Fruit fly (Drosophila melanogaster): Measurements from ENCODE around the gene Dph4.

Gene Dph4

dm6 chr3R:5671795-5672657, 48.1 kb upstream of the Dph4 start:
- TF ChIP-seq Vsx2 (GFP tag; optimal IDR thresholded peaks at IDR 0.05; ENCODE audit: partially characterized antibody) (no peak), jim (GFP tag; optimal IDR thresholded peaks at IDR 0.05) (no peak), Hr83 (GFP tag; optimal IDR thresholded peaks at IDR 0.05; ENCODE audit: poor library complexity, severe bottlenecking) (no peak), fru (GFP tag; optimal IDR thresholded peaks at IDR 0.05) (no peak), Rel (GFP tag; optimal IDR thresholded peaks at IDR 0.05) (no peak), Rel (tag; optimal IDR thresholded peaks at IDR 0.05) (peak; percentile 46), dl (GFP tag; optimal IDR thresholded peaks at IDR 0.05; ENCODE audit: insufficient read depth in 1 of 2, partially characterized antibody in 2 of 2) (peak; percentile 42 to 56), Mio (GFP tag; optimal IDR thresholded peaks at IDR 0.05) (no peak), psq (GFP tag; optimal IDR thresholded peaks at IDR 0.05) (no peak), Hnf4 (GFP tag; optimal IDR thresholded peaks at IDR 0.05) (no peak), br (GFP tag; optimal IDR thresholded peaks at IDR 0.05) (no peak), h (GFP tag; optimal IDR thresholded peaks at IDR 0.05) (no peak), usp (GFP tag; optimal IDR thresholded peaks at IDR 0.05) (no peak), brk (GFP tag; optimal IDR thresholded peaks at IDR 0.05) (no peak), pan (optimal IDR thresholded peaks at IDR 0.05) (no peak), Abd-B (GFP tag; optimal IDR thresholded peaks at IDR 0.05) (no peak), Sp1 (GFP tag; optimal IDR thresholded peaks at IDR 0.05) (no peak), CG32264 (GFP tag; optimal IDR thresholded peaks at IDR 0.05) (no peak), N (GFP tag; optimal IDR thresholded peaks at IDR 0.05) (no peak), Myc (optimal IDR thresholded peaks at IDR 0.05) (peak; percentile 79), CrebA (GFP tag; optimal IDR thresholded peaks at IDR 0.05; ENCODE audit: borderline replicate concordance) (no peak), sage (GFP tag; optimal IDR thresholded peaks at IDR 0.05) (no peak), OdsH (GFP tag; optimal IDR thresholded peaks at IDR 0.05) (no peak), Dif (GFP tag; optimal IDR thresholded peaks at IDR 0.05; ENCODE audit: partially characterized antibody) (peak; percentile 76), tai (GFP tag; optimal IDR thresholded peaks at IDR 0.05) (no peak), lola (GFP tag; optimal IDR thresholded peaks at IDR 0.05) (no peak), dsf (GFP tag; optimal IDR thresholded peaks at IDR 0.05; ENCODE audit: borderline replicate concordance) (no peak), ey (GFP tag; optimal IDR thresholded peaks at IDR 0.05) (no peak), HLH106 (tag; optimal IDR thresholded peaks at IDR 0.05) (no peak), CG9705 (GFP tag; optimal IDR thresholded peaks at IDR 0.05) (no peak), sv (GFP tag; optimal IDR thresholded peaks at IDR 0.05) (no peak), rgr (GFP tag; optimal IDR thresholded peaks at IDR 0.05) (no peak), Dfd (GFP tag; optimal IDR thresholded peaks at IDR 0.05) (no peak), foxo (GFP tag; optimal IDR thresholded peaks at IDR 0.05) (no peak), GATAd (GFP tag; optimal IDR thresholded peaks at IDR 0.05) (no peak), Hr78 (GFP tag; optimal IDR thresholded peaks at IDR 0.05) (no peak)

DNA sequence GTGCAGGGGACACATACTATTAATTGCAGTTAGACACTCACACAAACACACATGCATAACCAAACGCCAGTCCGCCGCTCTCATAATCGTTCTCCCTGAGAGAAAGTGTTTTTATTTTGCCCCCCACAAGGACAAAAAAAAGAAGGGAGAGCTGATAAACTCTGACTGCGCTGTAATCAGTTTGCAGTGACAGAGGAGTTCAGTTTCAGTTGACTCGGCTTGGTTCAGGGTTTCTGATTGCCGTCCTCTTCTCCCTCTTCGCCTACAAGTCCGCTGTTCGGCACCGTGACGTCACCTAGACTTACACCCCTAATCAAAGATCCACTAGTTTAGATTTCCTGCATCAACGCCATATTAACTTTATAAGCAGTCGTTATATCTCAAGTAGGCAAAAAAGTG, 47.3 kb upstream of the Dph4 start:
- TF ChIP-seq Hr83 (GFP tag; optimal IDR thresholded peaks at IDR 0.05; ENCODE audit: poor library complexity, severe bottlenecking), result peak; percentile 40
- no peak for TF ChIP-seq br (GFP tag; optimal IDR thresholded peaks at IDR 0.05)
- no peak for TF ChIP-seq sv (GFP tag; optimal IDR thresholded peaks at IDR 0.05)

DNA sequence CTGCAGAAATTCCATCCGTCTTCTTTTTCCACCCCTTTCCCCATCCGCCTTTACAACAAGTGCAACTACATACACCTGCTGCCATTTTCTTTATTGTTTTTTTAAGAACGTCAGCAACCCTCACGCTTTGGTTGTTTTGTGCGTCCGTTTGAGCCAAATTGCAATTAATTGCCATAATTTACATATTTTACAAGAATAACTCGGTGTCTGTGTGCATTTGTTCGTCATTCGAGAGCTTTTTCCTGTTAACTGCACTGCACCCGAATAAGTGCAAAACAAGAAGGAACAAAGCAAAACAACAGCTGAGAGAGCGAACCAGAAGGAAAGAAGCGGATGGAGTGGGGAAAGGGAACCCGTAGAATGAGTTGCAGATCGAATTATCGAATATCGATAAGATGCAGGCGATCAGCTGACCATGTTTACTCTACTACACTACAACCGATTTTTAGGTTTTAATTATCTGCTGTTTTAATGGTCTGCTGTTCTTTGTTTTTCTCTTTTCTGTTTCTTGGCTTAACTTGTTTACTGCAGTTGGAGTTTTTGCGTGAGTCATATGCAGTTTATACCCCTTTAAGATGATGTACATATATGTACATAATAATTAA, 46.8 kb upstream of the Dph4 start:
- TF ChIP-seq dl (GFP tag; optimal IDR thresholded peaks at IDR 0.05; ENCODE audit: insufficient read depth in 1 of 2, partially characterized antibody in 2 of 2) (no peak), Jra (GFP tag; optimal IDR thresholded peaks at IDR 0.05) (peak; percentile 17), Mio (GFP tag; optimal IDR thresholded peaks at IDR 0.05) (peak; percentile 6), Sp1 (GFP tag; optimal IDR thresholded peaks at IDR 0.05) (no peak), brk (GFP tag; optimal IDR thresholded peaks at IDR 0.05) (peak; percentile 12), Rel (GFP tag; optimal IDR thresholded peaks at IDR 0.05) (no peak), Rel (tag; optimal IDR thresholded peaks at IDR 0.05) (no peak), Dfd (GFP tag; optimal IDR thresholded peaks at IDR 0.05) (no peak), Dif (GFP tag; optimal IDR thresholded peaks at IDR 0.05; ENCODE audit: partially characterized antibody) (no peak), N (GFP tag; optimal IDR thresholded peaks at IDR 0.05) (no peak), rgr (GFP tag; optimal IDR thresholded peaks at IDR 0.05) (peak; percentile 4), Hr78 (GFP tag; optimal IDR thresholded peaks at IDR 0.05) (no peak), CG9705 (GFP tag; optimal IDR thresholded peaks at IDR 0.05) (no peak), psq (GFP tag; optimal IDR thresholded peaks at IDR 0.05) (peak; percentile 85), Abd-B (GFP tag; optimal IDR thresholded peaks at IDR 0.05) (no peak), Hr83 (GFP tag; optimal IDR thresholded peaks at IDR 0.05; ENCODE audit: poor library complexity, severe bottlenecking) (no peak), br (GFP tag; optimal IDR thresholded peaks at IDR 0.05) (no peak), pan (optimal IDR thresholded peaks at IDR 0.05) (no peak), Hnf4 (GFP tag; optimal IDR thresholded peaks at IDR 0.05) (peak; percentile 36), fru (GFP tag; optimal IDR thresholded peaks at IDR 0.05) (peak; percentile 11), usp (GFP tag; optimal IDR thresholded peaks at IDR 0.05) (no peak), jim (GFP tag; optimal IDR thresholded peaks at IDR 0.05) (peak; percentile 46), foxo (GFP tag; optimal IDR thresholded peaks at IDR 0.05) (peak in 1 of 2 experiments; percentile 8)
